2 fruit fly cellular contexts compared by ENCODE assay signal in genomic region chr3R:8139326-8139725, dm6.
TF ChIP-seq lines count a peak whose summit lies in the region.

No protein-coding gene starts in this region.

- no peak for TF ChIP-seq CTCF in whole organism, embryonic (GFP tag; optimal IDR thresholded peaks at IDR 0.05; lab: Kevin White, UChicago)

TF ChIP-seq in whole organism, adult, 20 proteins besides CTCF, POLR2A, EP300 and RAD21:
- TF ChIP-seq bab1 (GFP tag; optimal IDR thresholded peaks at IDR 0.05; lab: Kevin White, UChicago), result peak; percentile 44
- no peak for TF ChIP-seq CG11617 (GFP tag; optimal IDR thresholded peaks at IDR 0.05; lab: Kevin White, UChicago)

TF ChIP-seq in whole organism, embryonic, 481 proteins besides CTCF, POLR2A, EP300 and RAD21:
- TF ChIP-seq Med (GFP tag; lab: Kevin White, UChicago), result peak; percentile 70
- peak; percentile 90 for TF ChIP-seq bbx (GFP tag; IDR thresholded peaks at IDR 0.05; lab: Robert Waterston, UW; ENCODE audit: partially characterized antibody)
- TF ChIP-seq knrl (GFP tag; IDR thresholded peaks at IDR 0.05; lab: Robert Waterston, UW; ENCODE audit: partially characterized antibody), result peak; percentile 57; the same call in 2 of the 3 replicates
- TF ChIP-seq CG2129 (GFP tag; IDR thresholded peaks at IDR 0.05; lab: Robert Waterston, UW; ENCODE audit: partially characterized antibody), result 0 out of 2 replicates have a peak, but pooled peaks have one; percentile 18
- TF ChIP-seq Bgb (GFP tag; IDR thresholded peaks at IDR 0.05; lab: Robert Waterston, UW; ENCODE audit: partially characterized antibody), result peak; percentile 80
- peak; percentile 35 for TF ChIP-seq hbn (GFP tag; IDR thresholded peaks at IDR 0.05; lab: Robert Waterston, UW; ENCODE audit: partially characterized antibody)
- peak; percentile 48; the same call in 1 of the 3 replicates for TF ChIP-seq vnd (GFP tag; IDR thresholded peaks at IDR 0.05; lab: Robert Waterston, UW; ENCODE audit: partially characterized antibody)
- peak; percentile 67 for TF ChIP-seq sna (GFP tag; IDR thresholded peaks at IDR 0.05; lab: Robert Waterston, UW; ENCODE audit: partially characterized antibody)
- peak; percentile 82 for TF ChIP-seq tna (GFP tag; IDR thresholded peaks at IDR 0.05; lab: Robert Waterston, UW; ENCODE audit: partially characterized antibody)
- TF ChIP-seq hb (GFP tag; IDR thresholded peaks at IDR 0.05; lab: Robert Waterston, UW; ENCODE audit: partially characterized antibody), result 0 out of 3 replicates have a peak, but pooled peaks have one; percentile 46
- peak; percentile 21; the same call in 1 of the 3 replicates for TF ChIP-seq CG34224 (GFP tag; IDR thresholded peaks at IDR 0.05; lab: Robert Waterston, UW; ENCODE audit: partially characterized antibody)
- TF ChIP-seq Stat92E (GFP tag; optimal IDR thresholded peaks at IDR 0.05; lab: Kevin White, UChicago), result peak in 1 of 3 experiments; percentile 66
- TF ChIP-seq shn (GFP tag; optimal IDR thresholded peaks at IDR 0.05; lab: Kevin White, UChicago), result no peak
- peak; percentile 61; the same call in 1 of the 2 replicates for TF ChIP-seq CG42726 (GFP tag; IDR thresholded peaks at IDR 0.05; lab: Robert Waterston, UW; ENCODE audit: partially characterized antibody)
- TF ChIP-seq Dll (GFP tag; IDR thresholded peaks at IDR 0.05; lab: Robert Waterston, UW; ENCODE audit: partially characterized antibody), result peak; percentile 44; the same call in 2 of the 4 replicates
- TF ChIP-seq CG9817 (tag; optimal IDR thresholded peaks at IDR 0.05; lab: Kevin White, UChicago), result no peak
- no peak for TF ChIP-seq gsb (GFP tag; IDR thresholded peaks at IDR 0.05; lab: Robert Waterston, UW)
- peak; percentile 74 for TF ChIP-seq Scr (GFP tag; IDR thresholded peaks at IDR 0.05; lab: Robert Waterston, UW; ENCODE audit: partially characterized antibody)
- TF ChIP-seq run (tag; optimal IDR thresholded peaks at IDR 0.05; lab: Kevin White, UChicago), result no peak
- peak; percentile 77 for TF ChIP-seq sens (GFP tag; lab: Kevin White, UChicago)
- peak; percentile 82 for TF ChIP-seq amos (GFP tag; IDR thresholded peaks at IDR 0.05; lab: Robert Waterston, UW; ENCODE audit: partially characterized antibody)
- no peak for TF ChIP-seq CG30431 (GFP tag; optimal IDR thresholded peaks at IDR 0.05; lab: Kevin White, UChicago)
- no peak for TF ChIP-seq CG18619 (GFP tag; optimal IDR thresholded peaks at IDR 0.05; lab: Kevin White, UChicago)
- no peak for TF ChIP-seq exex (tag; optimal IDR thresholded peaks at IDR 0.05; lab: Kevin White, UChicago)
- peak; percentile 64; the same call in 2 of the 3 replicates for TF ChIP-seq zen2 (GFP tag; IDR thresholded peaks at IDR 0.05; lab: Robert Waterston, UW; ENCODE audit: partially characterized antibody)
- TF ChIP-seq CG14860 (GFP tag; IDR thresholded peaks at IDR 0.05; lab: Robert Waterston, UW; ENCODE audit: partially characterized antibody), result peak; percentile 81
- no peak for TF ChIP-seq bcd (GFP tag; optimal IDR thresholded peaks at IDR 0.05; lab: Kevin White, UChicago)
- TF ChIP-seq CG16813 (GFP tag; IDR thresholded peaks at IDR 0.05; lab: Robert Waterston, UW; ENCODE audit: partially characterized antibody), result peak; percentile 86
- peak; percentile 78; the same call in 2 of the 3 replicates for TF ChIP-seq mld (GFP tag; IDR thresholded peaks at IDR 0.05; lab: Robert Waterston, UW; ENCODE audit: partially characterized antibody)
- peak; percentile 49; the same call in 1 of the 2 replicates for TF ChIP-seq CG13287 (GFP tag; IDR thresholded peaks at IDR 0.05; lab: Robert Waterston, UW; ENCODE audit: partially characterized antibody)
- no peak for TF ChIP-seq dmrt11E (tag; optimal IDR thresholded peaks at IDR 0.05; lab: Kevin White, UChicago)
- no peak for TF ChIP-seq pita (GFP tag; optimal IDR thresholded peaks at IDR 0.05; lab: Kevin White, UChicago)
- TF ChIP-seq zfh1 (GFP tag; IDR thresholded peaks at IDR 0.05; lab: Robert Waterston, UW), result 0 out of 3 replicates have a peak, but pooled peaks have one; percentile 32
- TF ChIP-seq CG7745 (tag; optimal IDR thresholded peaks at IDR 0.05; lab: Kevin White, UChicago), result no peak
- TF ChIP-seq CG7372 (GFP tag; IDR thresholded peaks at IDR 0.05; lab: Robert Waterston, UW), result no peak
- TF ChIP-seq CG6791 (GFP tag; IDR thresholded peaks at IDR 0.05; lab: Robert Waterston, UW; ENCODE audit: partially characterized antibody), result peak; percentile 95
- TF ChIP-seq Atf3 (GFP tag; optimal IDR thresholded peaks at IDR 0.05; lab: Kevin White, UChicago), result no peak
- peak; percentile 44; the same call in 1 of the 2 replicates for TF ChIP-seq unc-4 (GFP tag; IDR thresholded peaks at IDR 0.05; lab: Robert Waterston, UW; ENCODE audit: partially characterized antibody)
- TF ChIP-seq dati (GFP tag; IDR thresholded peaks at IDR 0.05; lab: Robert Waterston, UW), result no peak
- TF ChIP-seq CG4820 (GFP tag; optimal IDR thresholded peaks at IDR 0.05; lab: Kevin White, UChicago), result peak; percentile 63
- TF ChIP-seq Bdp1 (GFP tag; optimal IDR thresholded peaks at IDR 0.05; lab: Kevin White, UChicago), result peak; percentile 98
- peak; percentile 93 for TF ChIP-seq Opbp (GFP tag; IDR thresholded peaks at IDR 0.05; lab: Robert Waterston, UW; ENCODE audit: partially characterized antibody)
- TF ChIP-seq chinmo (GFP tag; IDR thresholded peaks at IDR 0.05; lab: Robert Waterston, UW; ENCODE audit: partially characterized antibody), result peak; percentile 50; the same call in 1 of the 4 replicates
- TF ChIP-seq CG7963 (GFP tag; IDR thresholded peaks at IDR 0.05; lab: Robert Waterston, UW; ENCODE audit: partially characterized antibody), result peak; percentile 76
- TF ChIP-seq HLH4C (GFP tag; IDR thresholded peaks at IDR 0.05; lab: Robert Waterston, UW; ENCODE audit: partially characterized antibody), result peak; percentile 56
- peak; percentile 74 for TF ChIP-seq nerfin-2 (GFP tag; IDR thresholded peaks at IDR 0.05; lab: Robert Waterston, UW; ENCODE audit: partially characterized antibody)
- TF ChIP-seq ato (GFP tag; IDR thresholded peaks at IDR 0.05; lab: Robert Waterston, UW; ENCODE audit: partially characterized antibody), result peak; percentile 84
- TF ChIP-seq vvl (GFP tag; IDR thresholded peaks at IDR 0.05; lab: Robert Waterston, UW), result peak; percentile 44; the same call in 1 of the 2 replicates
- no peak for TF ChIP-seq Eip74EF (GFP tag; optimal IDR thresholded peaks at IDR 0.05; lab: Kevin White, UChicago)
- TF ChIP-seq Gsc (GFP tag; IDR thresholded peaks at IDR 0.05; lab: Robert Waterston, UW), result no peak
